Fruit fly (Drosophila melanogaster): ENCODE data around the gene sgl.

The sgl gene

dm6 chr3L:7008351-7008750 lies 43.8 kb upstream of the sgl start (continued):
- TF ChIP-seq kah (GFP tag; optimal IDR thresholded peaks at IDR 0.05) (peak; percentile 81), BEAF-32 (GFP tag; optimal IDR thresholded peaks at IDR 0.05) (no peak), pita (GFP tag; optimal IDR thresholded peaks at IDR 0.05) (no peak), CG4424 (GFP tag; optimal IDR thresholded peaks at IDR 0.05) (peak; percentile 83), gt (GFP tag; IDR thresholded peaks at IDR 0.05) (peak; percentile 55; the same call in 1 of the 2 replicates), Doc3 (GFP tag; IDR thresholded peaks at IDR 0.05; ENCODE audit: partially characterized antibody) (no peak), CG10565 (GFP tag; optimal IDR thresholded peaks at IDR 0.05) (peak; percentile 8), CG4404 (GFP tag; IDR thresholded peaks at IDR 0.05) (no peak), Bgb (GFP tag; IDR thresholded peaks at IDR 0.05; ENCODE audit: partially characterized antibody) (no peak), tna (GFP tag; IDR thresholded peaks at IDR 0.05; ENCODE audit: partially characterized antibody) (no peak), CG9932 (GFP tag; IDR thresholded peaks at IDR 0.05) (0 out of 2 replicates have a peak, but pooled peaks have one; percentile 18), Med (GFP tag) (peak; percentile 75), Nf-YC (tag; optimal IDR thresholded peaks at IDR 0.05) (peak; percentile 74), CG32767 (GFP tag; IDR thresholded peaks at IDR 0.05) (peak; percentile 61), Neu2 (GFP tag; optimal IDR thresholded peaks at IDR 0.05; ENCODE audit: borderline replicate concordance) (no peak), MTF-1 (GFP tag; optimal IDR thresholded peaks at IDR 0.05; ENCODE audit: borderline replicate concordance) (peak; percentile 15), ssp (GFP tag; IDR thresholded peaks at IDR 0.05) (peak; percentile 48), CG5245 (GFP tag; optimal IDR thresholded peaks at IDR 0.05) (peak; percentile 59), gcm (GFP tag; optimal IDR thresholded peaks at IDR 0.05) (peak; percentile 79), p53 (GFP tag; optimal IDR thresholded peaks at IDR 0.05) (no peak), unpg (GFP tag; optimal IDR thresholded peaks at IDR 0.05) (peak; percentile 75), psq (GFP tag; optimal IDR thresholded peaks at IDR 0.05) (peak; percentile 52), sisA (GFP tag; IDR thresholded peaks at IDR 0.05) (peak; percentile 66), pnt (GFP tag; optimal IDR thresholded peaks at IDR 0.05) (peak; percentile 15), HLH3B (GFP tag; IDR thresholded peaks at IDR 0.05) (peak; percentile 68), CG1832 (GFP tag; optimal IDR thresholded peaks at IDR 0.05) (no peak), CG16863 (GFP tag; optimal IDR thresholded peaks at IDR 0.05) (peak; percentile 51), Deaf1 (tag; optimal IDR thresholded peaks at IDR 0.05) (peak; percentile 55), tgo (GFP tag; IDR thresholded peaks at IDR 0.05) (peak; percentile 77), CG6254 (GFP tag; optimal IDR thresholded peaks at IDR 0.05) (peak; percentile 68), chm (GFP tag; IDR thresholded peaks at IDR 0.05) (peak; percentile 15; the same call in 1 of the 2 replicates), zfh2 (GFP tag; optimal IDR thresholded peaks at IDR 0.05) (no peak), Sry-β (GFP tag; optimal IDR thresholded peaks at IDR 0.05) (no peak), sna (GFP tag; IDR thresholded peaks at IDR 0.05; ENCODE audit: partially characterized antibody) (no peak), mam (GFP tag; optimal IDR thresholded peaks at IDR 0.05) (peak; percentile 69), Eip74EF (GFP tag; optimal IDR thresholded peaks at IDR 0.05) (peak in 1 of 2 experiments; percentile 94), CG30403 (GFP tag; optimal IDR thresholded peaks at IDR 0.05) (peak; percentile 84), trh (GFP tag; optimal IDR thresholded peaks at IDR 0.05) (peak; percentile 55), CG6854 (GFP tag; optimal IDR thresholded peaks at IDR 0.05) (peak; percentile 78), repo (GFP tag; optimal IDR thresholded peaks at IDR 0.05) (peak; percentile 30), CG17829 (tag; optimal IDR thresholded peaks at IDR 0.05) (peak; percentile 65), CG18619 (GFP tag; optimal IDR thresholded peaks at IDR 0.05) (peak; percentile 79), CG1233 (GFP tag; optimal IDR thresholded peaks at IDR 0.05) (peak; percentile 78), CG2120 (GFP tag; optimal IDR thresholded peaks at IDR 0.05) (peak; percentile 66), CG6272 (GFP tag; IDR thresholded peaks at IDR 0.05) (no peak), nmo (GFP tag; optimal IDR thresholded peaks at IDR 0.05) (peak; percentile 96), CG8388 (GFP tag; optimal IDR thresholded peaks at IDR 0.05) (peak; percentile 81), CG12104 (GFP tag; optimal IDR thresholded peaks at IDR 0.05) (peak; percentile 87), NK7.1 (GFP tag; optimal IDR thresholded peaks at IDR 0.05) (peak; percentile 7), CG11085 (GFP tag; IDR thresholded peaks at IDR 0.05) (peak; percentile 35; the same call in 1 of the 2 replicates)

Measured in whole organism, embryonic.